In the genomic region with DNA sequence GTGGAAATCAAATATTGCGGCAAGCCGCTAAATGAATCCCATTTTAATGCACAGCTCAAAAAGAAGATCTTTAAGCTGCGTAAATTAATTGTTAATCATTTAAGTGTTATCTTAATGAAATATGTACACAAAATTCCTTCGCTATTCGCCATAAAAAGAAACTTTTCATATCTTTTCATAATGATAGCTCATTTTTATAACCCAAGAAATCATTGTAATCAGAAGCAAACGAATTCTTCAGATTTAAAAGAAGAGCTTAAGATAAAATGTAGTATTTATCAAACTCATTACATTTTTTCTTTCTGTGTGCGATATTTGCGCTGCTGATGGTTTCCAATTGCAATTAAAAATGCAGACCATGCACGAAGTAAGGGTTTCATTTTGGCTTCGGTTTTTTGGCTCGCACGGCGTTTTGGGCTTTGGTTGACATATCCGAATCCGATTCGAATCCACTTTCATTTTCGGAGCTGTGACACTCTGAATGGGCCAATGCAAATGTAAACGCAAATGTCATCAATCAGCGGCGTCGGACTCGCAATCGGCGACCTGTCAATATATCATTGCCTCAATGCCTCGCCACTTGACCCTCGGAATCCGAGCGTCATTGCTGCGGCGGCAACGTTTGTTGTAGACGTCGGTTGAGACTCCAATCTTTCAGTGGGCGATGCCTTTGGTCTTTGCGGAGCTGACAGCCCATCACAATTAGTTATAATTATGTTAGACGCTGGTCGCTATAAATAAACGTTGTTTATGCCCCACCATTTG, we compare ENCODE assay signal across 1 fruit fly cellular context.
TF ChIP-seq lines count a peak whose summit lies in the region.

No protein-coding gene starts in this region.

TF ChIP-seq in whole organism, embryonic, 481 proteins besides CTCF, POLR2A, EP300 and RAD21 (continued from another document):
- TF ChIP-seq CG11456 (GFP tag; IDR thresholded peaks at IDR 0.05; lab: Robert Waterston, UW) (0 out of 3 replicates have a peak, but pooled peaks have one; percentile 36), CG10366 (GFP tag; IDR thresholded peaks at IDR 0.05; lab: Robert Waterston, UW) (no peak), CG17912 (GFP tag; optimal IDR thresholded peaks at IDR 0.05; lab: Kevin White, UChicago) (no peak), wor (GFP tag; IDR thresholded peaks at IDR 0.05; lab: Robert Waterston, UW) (0 out of 2 replicates have a peak, but pooled peaks have one; percentile 31), CG6254 (GFP tag; optimal IDR thresholded peaks at IDR 0.05; lab: Kevin White, UChicago) (no peak), CG8281 (tag; optimal IDR thresholded peaks at IDR 0.05; lab: Kevin White, UChicago) (peak; percentile 95), CG34422 (GFP tag; IDR thresholded peaks at IDR 0.05; lab: Robert Waterston, UW) (no peak), dm (GFP tag; optimal IDR thresholded peaks at IDR 0.05; lab: Kevin White, UChicago) (no peak), CG18262 (tag; optimal IDR thresholded peaks at IDR 0.05; lab: Kevin White, UChicago) (peak; percentile 13), CG2712 (tag; optimal IDR thresholded peaks at IDR 0.05; lab: Kevin White, UChicago) (peak; percentile 16), CG13296 (GFP tag; optimal IDR thresholded peaks at IDR 0.05; lab: Kevin White, UChicago) (no peak), CG2202 (tag; optimal IDR thresholded peaks at IDR 0.05; lab: Kevin White, UChicago) (no peak), CG11695 (GFP tag; IDR thresholded peaks at IDR 0.05; lab: Robert Waterston, UW) (no peak), CG3726 (GFP tag; IDR thresholded peaks at IDR 0.05; lab: Robert Waterston, UW) (no peak), CG17802 (tag; optimal IDR thresholded peaks at IDR 0.05; lab: Kevin White, UChicago) (no peak), ac (GFP tag; optimal IDR thresholded peaks at IDR 0.05; lab: Kevin White, UChicago) (no peak), vfl (GFP tag; optimal IDR thresholded peaks at IDR 0.05; lab: Kevin White, UChicago) (no peak), Jarid2 (GFP tag; optimal IDR thresholded peaks at IDR 0.05; lab: Kevin White, UChicago) (no peak), CG4404 (GFP tag; IDR thresholded peaks at IDR 0.05; lab: Robert Waterston, UW) (no peak), CG18764 (GFP tag; optimal IDR thresholded peaks at IDR 0.05; lab: Kevin White, UChicago) (no peak), CG12744 (GFP tag; optimal IDR thresholded peaks at IDR 0.05; lab: Kevin White, UChicago) (no peak), pum (GFP tag; optimal IDR thresholded peaks at IDR 0.05; lab: Kevin White, UChicago) (no peak), Dbx (GFP tag; IDR thresholded peaks at IDR 0.05; lab: Robert Waterston, UW) (no peak), CG14965 (GFP tag; optimal IDR thresholded peaks at IDR 0.05; lab: Kevin White, UChicago; ENCODE audit: borderline replicate concordance) (no peak), pros (GFP tag; optimal IDR thresholded peaks at IDR 0.05; lab: Kevin White, UChicago) (no peak), CG10565 (GFP tag; optimal IDR thresholded peaks at IDR 0.05; lab: Kevin White, UChicago) (no peak), CG12769 (tag; optimal IDR thresholded peaks at IDR 0.05; lab: Kevin White, UChicago) (no peak), CG32767 (GFP tag; IDR thresholded peaks at IDR 0.05; lab: Robert Waterston, UW) (no peak), ara (GFP tag; IDR thresholded peaks at IDR 0.05; lab: Robert Waterston, UW) (no peak), fu2 (GFP tag; optimal IDR thresholded peaks at IDR 0.05; lab: Kevin White, UChicago) (no peak), Hr78 (GFP tag; optimal IDR thresholded peaks at IDR 0.05; lab: Kevin White, UChicago) (peak in 1 of 2 experiments; percentile 49), CG15269 (tag; optimal IDR thresholded peaks at IDR 0.05; lab: Kevin White, UChicago) (peak; percentile 17), Aef1 (GFP tag; IDR thresholded peaks at IDR 0.05; lab: Robert Waterston, UW) (no peak), chinmo (GFP tag; IDR thresholded peaks at IDR 0.05; lab: Robert Waterston, UW; ENCODE audit: partially characterized antibody) (peak; percentile 54; the same call in 1 of the 4 replicates), p53 (GFP tag; optimal IDR thresholded peaks at IDR 0.05; lab: Kevin White, UChicago) (no peak), sisA (GFP tag; IDR thresholded peaks at IDR 0.05; lab: Robert Waterston, UW) (peak; percentile 25; the same call in 1 of the 2 replicates), Dad (GFP tag; optimal IDR thresholded peaks at IDR 0.05; lab: Kevin White, UChicago) (no peak), cato (GFP tag; optimal IDR thresholded peaks at IDR 0.05; lab: Kevin White, UChicago; ENCODE audit: borderline replicate concordance) (no peak), Awh (GFP tag; IDR thresholded peaks at IDR 0.05; lab: Robert Waterston, UW) (0 out of 2 replicates have a peak, but pooled peaks have one; percentile 15), fd3F (GFP tag; optimal IDR thresholded peaks at IDR 0.05; lab: Kevin White, UChicago) (no peak), Atf3 (GFP tag; optimal IDR thresholded peaks at IDR 0.05; lab: Kevin White, UChicago) (no peak), Asciz (GFP tag; optimal IDR thresholded peaks at IDR 0.05; lab: Kevin White, UChicago) (no peak), CG3847 (GFP tag; IDR thresholded peaks at IDR 0.05; lab: Robert Waterston, UW) (no peak), Hmx (GFP tag; optimal IDR thresholded peaks at IDR 0.05; lab: Kevin White, UChicago) (no peak), lmd (GFP tag; IDR thresholded peaks at IDR 0.05; lab: Robert Waterston, UW) (no peak), CG7372 (GFP tag; IDR thresholded peaks at IDR 0.05; lab: Robert Waterston, UW) (no peak), ken (GFP tag; IDR thresholded peaks at IDR 0.05; lab: Robert Waterston, UW) (no peak), fd96Cb (tag; optimal IDR thresholded peaks at IDR 0.05; lab: Kevin White, UChicago) (no peak), gce (GFP tag; IDR thresholded peaks at IDR 0.05; lab: Robert Waterston, UW) (no peak), CG13424 (tag; optimal IDR thresholded peaks at IDR 0.05; lab: Kevin White, UChicago) (peak; percentile 42), dmrt99B (tag; optimal IDR thresholded peaks at IDR 0.05; lab: Kevin White, UChicago) (peak; percentile 48), sr (GFP tag; IDR thresholded peaks at IDR 0.05; lab: Robert Waterston, UW) (peak; percentile 76), CG31224 (GFP tag; IDR thresholded peaks at IDR 0.05; lab: Robert Waterston, UW) (no peak), Sox100B (GFP tag; optimal IDR thresholded peaks at IDR 0.05; lab: Kevin White, UChicago) (peak; percentile 50), Atf-2 (GFP tag; optimal IDR thresholded peaks at IDR 0.05; lab: Kevin White, UChicago) (no peak), al (GFP tag; IDR thresholded peaks at IDR 0.05; lab: Robert Waterston, UW) (no peak), Rfx (GFP tag; IDR thresholded peaks at IDR 0.05; lab: Robert Waterston, UW) (no peak), Dll (GFP tag; IDR thresholded peaks at IDR 0.05; lab: Robert Waterston, UW; ENCODE audit: partially characterized antibody) (no peak), Sox102F (GFP tag; optimal IDR thresholded peaks at IDR 0.05; lab: Kevin White, UChicago) (peak; percentile 59), Bteb2 (GFP tag; optimal IDR thresholded peaks at IDR 0.05; lab: Kevin White, UChicago) (no peak), mam (GFP tag; optimal IDR thresholded peaks at IDR 0.05; lab: Kevin White, UChicago) (no peak), CG12942 (GFP tag; optimal IDR thresholded peaks at IDR 0.05; lab: Kevin White, UChicago) (no peak), CG4424 (GFP tag; optimal IDR thresholded peaks at IDR 0.05; lab: Kevin White, UChicago) (no peak), CG12219 (GFP tag; optimal IDR thresholded peaks at IDR 0.05; lab: Kevin White, UChicago) (no peak), fd102C (GFP tag; optimal IDR thresholded peaks at IDR 0.05; lab: Kevin White, UChicago) (no peak), CG30431 (GFP tag; optimal IDR thresholded peaks at IDR 0.05; lab: Kevin White, UChicago) (no peak), CG2199 (GFP tag; IDR thresholded peaks at IDR 0.05; lab: Robert Waterston, UW) (no peak), stwl (tag; optimal IDR thresholded peaks at IDR 0.05; lab: Kevin White, UChicago) (no peak), CG17359 (tag; optimal IDR thresholded peaks at IDR 0.05; lab: Kevin White, UChicago) (peak; percentile 25), dpn (GFP tag; optimal IDR thresholded peaks at IDR 0.05; lab: Kevin White, UChicago) (no peak), chm (GFP tag; IDR thresholded peaks at IDR 0.05; lab: Robert Waterston, UW) (no peak), sd (tag; optimal IDR thresholded peaks at IDR 0.05; lab: Kevin White, UChicago) (no peak), Oaz (GFP tag; IDR thresholded peaks at IDR 0.05; lab: Robert Waterston, UW) (no peak), CG31365 (tag; optimal IDR thresholded peaks at IDR 0.05; lab: Kevin White, UChicago) (no peak), CG13894 (tag; optimal IDR thresholded peaks at IDR 0.05; lab: Kevin White, UChicago) (no peak), B-H1 (GFP tag; IDR thresholded peaks at IDR 0.05; lab: Robert Waterston, UW) (no peak), vvl (GFP tag; IDR thresholded peaks at IDR 0.05; lab: Robert Waterston, UW) (0 out of 2 replicates have a peak, but pooled peaks have one; percentile 9), Blimp-1 (GFP tag; optimal IDR thresholded peaks at IDR 0.05; lab: Kevin White, UChicago) (peak; percentile 42), CG7839 (tag; optimal IDR thresholded peaks at IDR 0.05; lab: Kevin White, UChicago) (peak; percentile 2), CG11398 (GFP tag; optimal IDR thresholded peaks at IDR 0.05; lab: Kevin White, UChicago) (no peak), CoRest (tag; optimal IDR thresholded peaks at IDR 0.05; lab: Kevin White, UChicago) (peak; percentile 12), CG11247 (GFP tag; IDR thresholded peaks at IDR 0.05; lab: Robert Waterston, UW) (no peak), CG3065 (GFP tag; optimal IDR thresholded peaks at IDR 0.05; lab: Kevin White, UChicago) (no peak), Gsc (GFP tag; IDR thresholded peaks at IDR 0.05; lab: Robert Waterston, UW) (no peak), CG12391 (tag; optimal IDR thresholded peaks at IDR 0.05; lab: Kevin White, UChicago) (no peak), CG4360 (GFP tag; IDR thresholded peaks at IDR 0.05; lab: Robert Waterston, UW) (no peak), CG10654 (GFP tag; optimal IDR thresholded peaks at IDR 0.05; lab: Kevin White, UChicago) (no peak), CG14710 (tag; optimal IDR thresholded peaks at IDR 0.05; lab: Kevin White, UChicago) (no peak)
